Fruit fly (Drosophila melanogaster): ENCODE results near the gene Irk3.
A peak's percentile ranks its signal among the peaks of the same experiment; 100 is the strongest.

The Irk3 gene

DNA sequence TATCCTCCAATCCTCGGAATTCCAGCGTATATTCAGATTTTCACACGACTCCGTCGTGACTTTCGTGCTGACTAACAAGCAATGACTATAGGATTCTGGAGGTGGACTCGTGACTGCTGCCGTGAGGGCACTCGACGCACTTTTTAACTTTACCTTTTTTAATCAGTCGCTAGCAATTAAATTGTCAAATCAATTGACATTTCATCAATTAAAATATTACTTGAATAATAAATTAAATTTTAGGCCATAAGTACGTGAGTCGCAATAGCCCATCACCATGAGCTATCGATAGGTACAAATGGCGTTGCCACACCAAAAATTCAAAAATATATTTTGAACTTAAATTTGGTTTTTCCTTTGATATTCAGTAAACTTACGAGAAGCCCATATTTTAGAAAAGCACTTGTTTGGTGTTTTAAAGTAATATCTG lies 7.9 kb downstream of the Irk3 start, which contains the start of gene Jwa (continued):
- TF ChIP-seq zf30C (GFP tag; optimal IDR thresholded peaks at IDR 0.05), result no peak
- TF ChIP-seq gt (GFP tag; IDR thresholded peaks at IDR 0.05), result 0 out of 2 replicates have a peak, but pooled peaks have one; percentile 49
- peak; percentile 99 for TF ChIP-seq row (GFP tag; IDR thresholded peaks at IDR 0.05)
- TF ChIP-seq MESR4 (GFP tag; optimal IDR thresholded peaks at IDR 0.05), result peak; percentile 87
- peak; percentile 92 for TF ChIP-seq slp2 (GFP tag; optimal IDR thresholded peaks at IDR 0.05)
- TF ChIP-seq insv (GFP tag; optimal IDR thresholded peaks at IDR 0.05), result peak in 1 of 2 experiments; percentile 46
- peak; percentile 67 for TF ChIP-seq HHEX (GFP tag; optimal IDR thresholded peaks at IDR 0.05)
- TF ChIP-seq prd (optimal IDR thresholded peaks at IDR 0.05), result no peak
- TF ChIP-seq prd (GFP tag; IDR thresholded peaks at IDR 0.05), result peak; percentile 95
- peak; percentile 88 for TF ChIP-seq Taf1 (GFP tag; IDR thresholded peaks at IDR 0.05)
- peak; percentile 90 for TF ChIP-seq ind (GFP tag; optimal IDR thresholded peaks at IDR 0.05)
- no peak for TF ChIP-seq sqz (GFP tag; optimal IDR thresholded peaks at IDR 0.05)
- no peak for TF ChIP-seq CG14965 (GFP tag; optimal IDR thresholded peaks at IDR 0.05; ENCODE audit: borderline replicate concordance)
- TF ChIP-seq CG10543 (GFP tag; optimal IDR thresholded peaks at IDR 0.05), result peak; percentile 94
- peak; percentile 93 for TF ChIP-seq mam (GFP tag; optimal IDR thresholded peaks at IDR 0.05)
- peak; percentile 84 for TF ChIP-seq wdn (GFP tag; IDR thresholded peaks at IDR 0.05)
- TF ChIP-seq crol (GFP tag; IDR thresholded peaks at IDR 0.05), result peak; percentile 43
- TF ChIP-seq vfl (GFP tag; optimal IDR thresholded peaks at IDR 0.05), result peak; percentile 98
- peak; percentile 57 for TF ChIP-seq CG1792 (GFP tag; optimal IDR thresholded peaks at IDR 0.05)
- peak; percentile 95 for TF ChIP-seq sob (GFP tag; IDR thresholded peaks at IDR 0.05)
- TF ChIP-seq CG14667 (GFP tag; IDR thresholded peaks at IDR 0.05), result peak; percentile 80
- peak; percentile 89 for TF ChIP-seq CG3407 (GFP tag; optimal IDR thresholded peaks at IDR 0.05)
- no peak for TF ChIP-seq Kr (GFP tag; optimal IDR thresholded peaks at IDR 0.05)
- TF ChIP-seq Optix (GFP tag; IDR thresholded peaks at IDR 0.05), result peak; percentile 98
- TF ChIP-seq gsb-n (tag; optimal IDR thresholded peaks at IDR 0.05), result peak; percentile 90
- TF ChIP-seq run (tag; optimal IDR thresholded peaks at IDR 0.05), result peak; percentile 31
- TF ChIP-seq Aef1 (GFP tag; IDR thresholded peaks at IDR 0.05), result peak; percentile 91
- peak; percentile 84 for TF ChIP-seq ewg (GFP tag; optimal IDR thresholded peaks at IDR 0.05)
- peak; percentile 56 for TF ChIP-seq Deaf1 (tag; optimal IDR thresholded peaks at IDR 0.05)
- peak; percentile 20 for TF ChIP-seq CG10274 (GFP tag; optimal IDR thresholded peaks at IDR 0.05)
- peak; percentile 85 for TF ChIP-seq CG8089 (GFP tag; optimal IDR thresholded peaks at IDR 0.05)
- TF ChIP-seq CG7271 (tag; optimal IDR thresholded peaks at IDR 0.05), result peak; percentile 63
- peak; percentile 89 for TF ChIP-seq CG17829 (tag; optimal IDR thresholded peaks at IDR 0.05)
- peak; percentile 96 for TF ChIP-seq CG6272 (GFP tag; IDR thresholded peaks at IDR 0.05)
- TF ChIP-seq CG10565 (GFP tag; optimal IDR thresholded peaks at IDR 0.05), result peak; percentile 52
- peak; percentile 81 for TF ChIP-seq Rx (GFP tag; IDR thresholded peaks at IDR 0.05)
- TF ChIP-seq CG10147 (GFP tag; optimal IDR thresholded peaks at IDR 0.05), result peak; percentile 53
- peak; percentile 53 for TF ChIP-seq Ravus (GFP tag; IDR thresholded peaks at IDR 0.05)
- TF ChIP-seq Scr (GFP tag; IDR thresholded peaks at IDR 0.05; ENCODE audit: partially characterized antibody), result peak; percentile 99
- TF ChIP-seq YL-1 (GFP tag; optimal IDR thresholded peaks at IDR 0.05), result peak; percentile 64
- peak; percentile 81 for TF ChIP-seq CG9727 (GFP tag; optimal IDR thresholded peaks at IDR 0.05)
- TF ChIP-seq ERR (GFP tag; optimal IDR thresholded peaks at IDR 0.05), result peak; percentile 76
- TF ChIP-seq NK7.1 (GFP tag; optimal IDR thresholded peaks at IDR 0.05), result peak; percentile 82
- peak; percentile 89 for TF ChIP-seq nerfin-1 (tag; optimal IDR thresholded peaks at IDR 0.05)
- TF ChIP-seq fru (optimal IDR thresholded peaks at IDR 0.05), result no peak
- peak; percentile 68 for TF ChIP-seq Dref (GFP tag; IDR thresholded peaks at IDR 0.05)
- TF ChIP-seq CG12299 (tag; optimal IDR thresholded peaks at IDR 0.05), result peak; percentile 65
- peak; percentile 89 for TF ChIP-seq Six4 (GFP tag; optimal IDR thresholded peaks at IDR 0.05)
- TF ChIP-seq Usf (GFP tag; optimal IDR thresholded peaks at IDR 0.05), result peak; percentile 66
- peak; percentile 90 for TF ChIP-seq CG18011 (GFP tag; optimal IDR thresholded peaks at IDR 0.05)
- TF ChIP-seq CG4404 (GFP tag; IDR thresholded peaks at IDR 0.05), result peak; percentile 94
- TF ChIP-seq CG8359 (GFP tag; optimal IDR thresholded peaks at IDR 0.05; ENCODE audit: borderline replicate concordance), result peak; percentile 10

Measured in whole organism, embryonic.